Fruit fly (Drosophila melanogaster) whole organism, embryonic: ENCODE results near the gene Ent3.

Experiments
- Adf1 ChIP-seq: fragments of 200-800 bp; sonication (Bioruptor generic); IDR thresholded peaks from 2 replicates; pipeline ENCODE4 v1.3.6; 2022; ENCODE audit warnings: missing biosample characterization, missing genetic modification characterization
- Aef1 ChIP-seq: fragments of 200-800 bp; sonication (Bioruptor generic); IDR thresholded peaks from 3 replicates; pipeline ENCODE4 v1.3.6; 2022; ENCODE audit warnings: missing biosample characterization, missing genetic modification characterization
- Bdp1 ChIP-seq: fragments of 200-800 bp; sonication (Bioruptor generic); optimal IDR thresholded peaks from 3 replicates; lab custom pipeline; 2016; ENCODE audit warnings: missing biosample characterization, missing genetic modification characterization
- CG10274 ChIP-seq: fragments of 200-800 bp; sonication (Bioruptor generic); optimal IDR thresholded peaks from 3 replicates; lab custom pipeline; 2017; ENCODE audit warnings: missing biosample characterization, mild to moderate bottlenecking, missing genetic modification characterization
- CG10366 ChIP-seq: fragments of 200-800 bp; sonication (Bioruptor generic); IDR thresholded peaks from 2 replicates; pipeline ENCODE4 v1.3.6; 2022; ENCODE audit warnings: missing biosample characterization, missing genetic modification characterization
- CG12071 ChIP-seq: fragments of 200-800 bp; sonication (Bioruptor generic); optimal IDR thresholded peaks from 3 replicates; lab custom pipeline; 2018; ENCODE audit warnings: missing biosample characterization, mild to moderate bottlenecking, missing genetic modification characterization
- CG14667 ChIP-seq: fragments of 200-800 bp; sonication (Bioruptor generic); IDR thresholded peaks from 2 replicates; pipeline ENCODE4 v1.3.6; 2022; ENCODE audit warnings: missing biosample characterization, missing genetic modification characterization
- CG15073 ChIP-seq: fragments of 200-800 bp; sonication (Bioruptor generic); optimal IDR thresholded peaks from 2 replicates; lab custom pipeline; 2016; ENCODE audit warnings: missing biosample characterization, missing genetic modification characterization
- CG15696 ChIP-seq: fragments of 200-800 bp; sonication (Bioruptor generic); optimal IDR thresholded peaks from 2 replicates; lab custom pipeline; 2019; ENCODE audit warnings: missing biosample characterization, mild to moderate bottlenecking, missing genetic modification characterization, moderate library complexity
- CG1647 ChIP-seq: fragments of 200-800 bp; sonication (Bioruptor generic); optimal IDR thresholded peaks from 3 replicates; lab custom pipeline; 2016; ENCODE audit warnings: missing biosample characterization, missing genetic modification characterization
- CG32532 ChIP-seq: fragments of 200-800 bp; sonication (Bioruptor generic); IDR thresholded peaks from 2 replicates; pipeline ENCODE4 v1.3.6; 2022; ENCODE audit warnings: missing biosample characterization, missing genetic modification characterization
- CG34376 ChIP-seq: fragments of 200-800 bp; sonication (Bioruptor generic); optimal IDR thresholded peaks from 2 replicates; lab custom pipeline; 2018; ENCODE audit warnings: missing biosample characterization, mild to moderate bottlenecking, missing genetic modification characterization
- CG34422 ChIP-seq: fragments of 200-800 bp; sonication (Bioruptor generic); IDR thresholded peaks from 3 replicates; pipeline ENCODE4 v1.3.6; 2022; ENCODE audit warnings: missing biosample characterization, missing genetic modification characterization
- CG4404 ChIP-seq: fragments of 200-800 bp; sonication (Bioruptor generic); IDR thresholded peaks from 2 replicates; pipeline ENCODE4 v1.3.6; 2022; ENCODE audit warnings: missing biosample characterization, missing genetic modification characterization
- CG4820 ChIP-seq: fragments of 200-800 bp; sonication (Bioruptor generic); optimal IDR thresholded peaks from 3 replicates; lab custom pipeline; 2016; ENCODE audit warnings: missing biosample characterization, missing genetic modification characterization
- CG6683 ChIP-seq: fragments of 200-800 bp; sonication (Bioruptor generic); optimal IDR thresholded peaks from 2 replicates; lab custom pipeline; 2017; ENCODE audit warnings: missing biosample characterization, mild to moderate bottlenecking, missing genetic modification characterization, missing genetic modification reagents
- CG6689 ChIP-seq: fragments of 200-800 bp; sonication (Bioruptor generic); IDR thresholded peaks from 2 replicates; pipeline ENCODE4 v1.3.6; 2022; ENCODE audit warnings: missing biosample characterization, missing genetic modification characterization
- CTCF ChIP-seq: fragments of 200-800 bp; sonication (Bioruptor generic); optimal IDR thresholded peaks from 2 replicates; lab custom pipeline; 2017; ENCODE audit warnings: missing biosample characterization, mild to moderate bottlenecking, missing genetic modification characterization, moderate library complexity
- CrebB ChIP-seq: fragments of 200-800 bp; sonication (Bioruptor generic); optimal IDR thresholded peaks from 3 replicates; lab custom pipeline; 2018; ENCODE audit warnings: missing biosample characterization, mild to moderate bottlenecking, missing genetic modification characterization
- Deaf1 ChIP-seq: fragments of 200-800 bp; optimal IDR thresholded peaks from 3 replicates; lab custom pipeline; 2019; ENCODE audit warnings: missing biosample characterization, mild to moderate bottlenecking, missing genetic modification characterization, moderate library complexity
- Ets65A ChIP-seq: fragments of 200-800 bp; sonication (Bioruptor generic); peaks from one replicate; lab custom pipeline; 2016; ENCODE audit warnings: missing biosample characterization, missing genetic modification characterization
- Fer1 ChIP-seq: fragments of 200-800 bp; sonication (Bioruptor generic); optimal IDR thresholded peaks from 2 replicates; lab custom pipeline; 2017; ENCODE audit warnings: missing biosample characterization, mild to moderate bottlenecking, missing genetic modification characterization
- Lim3 ChIP-seq: fragments of 200-800 bp; sonication (Bioruptor generic); IDR thresholded peaks from 2 replicates; pipeline ENCODE4 v1.3.6; 2022; ENCODE audit warnings: missing biosample characterization, missing genetic modification characterization
- Med ChIP-seq: fragments of 200-800 bp; sonication (Bioruptor generic); peaks from one replicate; lab custom pipeline; 2016; ENCODE audit warnings: missing biosample characterization, missing genetic modification characterization, mild to moderate bottlenecking, inconsistent platforms, moderate library complexity
- NFAT ChIP-seq: fragments of 200-800 bp; sonication (Bioruptor generic); IDR thresholded peaks from 2 replicates; pipeline ENCODE4 v1.3.6; 2022; ENCODE audit warnings: missing biosample characterization, missing genetic modification characterization
- Pdp1 ChIP-seq, 2 experiments: fragments of 200-800 bp; sonication (Bioruptor generic); optimal IDR thresholded peaks; 3 replicates each; lab custom pipeline; 2016; ENCODE audit warnings: missing biosample characterization in 2 of 2, missing genetic modification characterization in 2 of 2, mild to moderate bottlenecking in 1 of 2, moderate library complexity in 1 of 2
- Sox102F ChIP-seq: fragments of 200-800 bp; sonication (Bioruptor generic); optimal IDR thresholded peaks from 2 replicates; lab custom pipeline; 2018; ENCODE audit warnings: missing biosample characterization, mild to moderate bottlenecking, missing genetic modification characterization, moderate library complexity
- Vsx1 ChIP-seq: fragments of 200-800 bp; sonication (Bioruptor generic); optimal IDR thresholded peaks from 2 replicates; lab custom pipeline; 2017; ENCODE audit warnings: missing biosample characterization, mild to moderate bottlenecking, missing genetic modification characterization, missing genetic modification reagents
- aop ChIP-seq: fragments of 200-800 bp; sonication (Bioruptor generic); IDR thresholded peaks from 2 replicates; pipeline ENCODE4 v1.3.6; 2022; ENCODE audit warnings: missing biosample characterization, missing genetic modification characterization
- crc ChIP-seq: fragments of 200-800 bp; sonication (Bioruptor generic); optimal IDR thresholded peaks from 2 replicates; lab custom pipeline; 2016; ENCODE audit warnings: missing biosample characterization, missing genetic modification characterization
- exex ChIP-seq: fragments of 200-800 bp; sonication (Bioruptor generic); optimal IDR thresholded peaks from 4 replicates; lab custom pipeline; 2018; ENCODE audit warnings: missing biosample characterization, mild to moderate bottlenecking, missing genetic modification characterization, moderate library complexity
- gem ChIP-seq: fragments of 200-800 bp; sonication (Bioruptor generic); optimal IDR thresholded peaks from 2 replicates; lab custom pipeline; 2019; ENCODE audit warnings: missing biosample characterization, mild to moderate bottlenecking, missing genetic modification characterization, moderate library complexity
- grau ChIP-seq: fragments of 200-800 bp; optimal IDR thresholded peaks from 3 replicates; lab custom pipeline; 2019; ENCODE audit warnings: missing biosample characterization, mild to moderate bottlenecking, missing genetic modification characterization, moderate library complexity
- gro ChIP-seq: fragments of 200-800 bp; sonication (Bioruptor generic); optimal IDR thresholded peaks from 2 replicates; lab custom pipeline; 2016; ENCODE audit warnings: missing biosample characterization, missing genetic modification characterization
- hbn ChIP-seq: fragments of 200-800 bp; sonication (Bioruptor generic); IDR thresholded peaks from 2 replicates; pipeline ENCODE4 v1.3.6; 2022; ENCODE audit warnings: missing biosample characterization, missing genetic modification characterization; ENCODE audit not compliant: partially characterized antibody
- jigr1 ChIP-seq: fragments of 200-800 bp; sonication (Bioruptor generic); IDR thresholded peaks from 3 replicates; pipeline ENCODE4 v1.3.6; 2022; ENCODE audit warnings: missing biosample characterization, missing genetic modification characterization
- lilli ChIP-seq: fragments of 200-800 bp; sonication (Bioruptor generic); optimal IDR thresholded peaks from 3 replicates; lab custom pipeline; 2016; ENCODE audit warnings: missing biosample characterization, missing genetic modification characterization
- nau ChIP-seq: fragments of 200-800 bp; sonication (Bioruptor generic); optimal IDR thresholded peaks from 3 replicates; lab custom pipeline; 2017; ENCODE audit warnings: missing biosample characterization, mild to moderate bottlenecking, missing genetic modification characterization, missing genetic modification reagents
- sens ChIP-seq: fragments of 200-800 bp; sonication (Bioruptor generic); peaks from one replicate; lab custom pipeline; 2016; ENCODE audit warnings: missing biosample characterization, missing genetic modification characterization
- sug ChIP-seq: fragments of 200-800 bp; optimal IDR thresholded peaks from 2 replicates; lab custom pipeline; 2019; ENCODE audit warnings: missing biosample characterization, mild to moderate bottlenecking, missing genetic modification characterization, moderate library complexity
- vvl ChIP-seq: fragments of 200-800 bp; sonication (Bioruptor generic); IDR thresholded peaks from 2 replicates; pipeline ENCODE4 v1.3.6; 2022; ENCODE audit warnings: missing biosample characterization, missing genetic modification characterization
- zfh2 ChIP-seq: fragments of 200-800 bp; sonication (Bioruptor generic); optimal IDR thresholded peaks from 2 replicates; lab custom pipeline; 2016; ENCODE audit warnings: missing biosample characterization, missing genetic modification characterization

Ent3 gene

dm6 chr3L:12835511-12836479, 17.7 kb upstream of the Ent3 start (continued):
- TF ChIP-seq jigr1 (GFP tag; lab: Robert Waterston, UW) (no peak), lilli (no peak), CG34422 (GFP tag; lab: Robert Waterston, UW) (no peak), CG6683 (GFP tag; lab: Kevin White, UChicago) (no peak), gro (GFP tag; lab: Kevin White, UChicago) (peak; percentile 7), Fer1 (peak; percentile 7), CG4404 (GFP tag; lab: Robert Waterston, UW) (no peak), CG10274 (GFP tag; lab: Kevin White, UChicago) (no peak), CG6689 (GFP tag; lab: Robert Waterston, UW) (no peak), NFAT (GFP tag; lab: Robert Waterston, UW) (no peak), hbn (GFP tag; lab: Robert Waterston, UW) (no peak), crc (GFP tag; lab: Kevin White, UChicago) (no peak)

- TF ChIP-seq CG14667 (GFP tag; lab: Robert Waterston, UW) (no peak), Ets65A (GFP tag; lab: Kevin White, UChicago) (peak; percentile 52), aop (no peak), Vsx1 (GFP tag; lab: Kevin White, UChicago) (no peak), CG15696 (tag; lab: Kevin White, UChicago) (no peak), CG1647 (GFP tag; lab: Kevin White, UChicago) (no peak), CrebB (no peak), Pdp1 (GFP tag; optimal IDR thresholded peaks at IDR 0.05; lab: Kevin White, UChicago) (peak in 1 of 2 experiments; percentile 66), CG34376 (GFP tag; lab: Kevin White, UChicago) (peak; percentile 82), Lim3 (GFP tag; lab: Robert Waterston, UW) (no peak), zfh2 (no peak), CTCF (GFP tag; lab: Kevin White, UChicago) (peak; percentile 19), CG4820 (GFP tag; lab: Kevin White, UChicago) (no peak), Aef1 (GFP tag; lab: Robert Waterston, UW) (no peak), Adf1 (GFP tag; lab: Robert Waterston, UW) (no peak), nau (GFP tag; lab: Kevin White, UChicago) (no peak), Deaf1 (tag; lab: Kevin White, UChicago) (no peak), Bdp1 (no peak), CG32532 (GFP tag; lab: Robert Waterston, UW) (no peak), Med (GFP tag; lab: Kevin White, UChicago) (peak; percentile 1), CG15073 (GFP tag; lab: Kevin White, UChicago) (no peak), sug (tag; lab: Kevin White, UChicago) (peak; percentile 56), CG12071 (no peak), sens (GFP tag; lab: Kevin White, UChicago) (peak; percentile 16), gem (tag; lab: Kevin White, UChicago) (no peak), CG10366 (GFP tag; lab: Robert Waterston, UW) (no peak), grau (tag; lab: Kevin White, UChicago) (no peak), exex (tag; lab: Kevin White, UChicago) (peak; percentile 77), Sox102F (no peak), vvl (GFP tag; lab: Robert Waterston, UW) (no peak)
These were observed 16.2 kb upstream of the Ent3 start for dm6 chr3L:12837196-12837720.
